Fruit fly (Drosophila melanogaster) whole organism, embryonic: Measurements from ENCODE around the gene CG5377.
A peak's percentile ranks its signal among the peaks of the same experiment; 100 is the strongest.

Experiments
- Atf3 ChIP-seq: fragments of 200-800 bp; sonication (Bioruptor generic); optimal IDR thresholded peaks from 3 replicates; lab custom pipeline; 2016; ENCODE audit warnings: missing biosample characterization, missing genetic modification characterization
- BEAF-32 ChIP-seq: fragments of 200-800 bp; sonication (Bioruptor generic); optimal IDR thresholded peaks from 3 replicates; lab custom pipeline; 2017; ENCODE audit warnings: missing biosample characterization, missing genetic modification characterization, mild to moderate bottlenecking, moderate library complexity, missing genetic modification reagents
- CG10321 ChIP-seq: fragments of 200-800 bp; sonication (Bioruptor generic); IDR thresholded peaks from 2 replicates; pipeline ENCODE4 v1.3.6; 2022; ENCODE audit warnings: missing biosample characterization, missing genetic modification characterization
- CG11085 ChIP-seq: fragments of 200-800 bp; sonication (Bioruptor generic); IDR thresholded peaks from 2 replicates; pipeline ENCODE4 v1.3.6; 2022; ENCODE audit warnings: missing biosample characterization, missing genetic modification characterization
- CG11560 ChIP-seq: fragments of 200-800 bp; sonication (Bioruptor generic); IDR thresholded peaks from 3 replicates; pipeline ENCODE4 v1.3.6; 2022; ENCODE audit warnings: missing biosample characterization, missing genetic modification characterization
- CG13894 ChIP-seq: fragments of 200-800 bp; sonication (Bioruptor generic); optimal IDR thresholded peaks from 3 replicates; lab custom pipeline; 2018; ENCODE audit warnings: missing biosample characterization, mild to moderate bottlenecking, missing genetic modification characterization, moderate library complexity
- CG15601 ChIP-seq: fragments of 200-800 bp; sonication (Bioruptor generic); optimal IDR thresholded peaks from 3 replicates; lab custom pipeline; 2019; ENCODE audit warnings: missing biosample characterization, mild to moderate bottlenecking, missing genetic modification characterization, moderate library complexity
- CG15696 ChIP-seq: fragments of 200-800 bp; sonication (Bioruptor generic); optimal IDR thresholded peaks from 2 replicates; lab custom pipeline; 2019; ENCODE audit warnings: missing biosample characterization, mild to moderate bottlenecking, missing genetic modification characterization, moderate library complexity
- CG17612 ChIP-seq: fragments of 200-800 bp; sonication (Bioruptor generic); IDR thresholded peaks from 2 replicates; pipeline ENCODE4 v1.3.6; 2022; ENCODE audit warnings: missing biosample characterization, missing genetic modification characterization
- CG2129 ChIP-seq: fragments of 200-800 bp; sonication (Bioruptor generic); IDR thresholded peaks from 2 replicates; pipeline ENCODE4 v1.3.6; 2022; ENCODE audit warnings: missing biosample characterization, missing genetic modification characterization; ENCODE audit not compliant: partially characterized antibody
- CG2712 ChIP-seq: fragments of 200-800 bp; optimal IDR thresholded peaks from 3 replicates; lab custom pipeline; 2019; ENCODE audit warnings: missing biosample characterization, mild to moderate bottlenecking, missing genetic modification characterization, moderate library complexity
- CG31388 ChIP-seq: fragments of 200-800 bp; sonication (Bioruptor generic); optimal IDR thresholded peaks from 2 replicates; lab custom pipeline; 2016; ENCODE audit warnings: missing biosample characterization, missing genetic modification characterization
- CG34422 ChIP-seq: fragments of 200-800 bp; sonication (Bioruptor generic); IDR thresholded peaks from 3 replicates; pipeline ENCODE4 v1.3.6; 2022; ENCODE audit warnings: missing biosample characterization, missing genetic modification characterization
- CG3847 ChIP-seq: fragments of 200-800 bp; sonication (Bioruptor generic); IDR thresholded peaks from 2 replicates; pipeline ENCODE4 v1.3.6; 2022; ENCODE audit warnings: missing biosample characterization, missing genetic modification characterization
- CG4424 ChIP-seq: fragments of 200-800 bp; sonication (Bioruptor generic); optimal IDR thresholded peaks from 3 replicates; lab custom pipeline; 2016; ENCODE audit warnings: missing biosample characterization, missing genetic modification characterization
- CG7928 ChIP-seq: fragments of 200-800 bp; sonication (Bioruptor generic); optimal IDR thresholded peaks from 2 replicates; lab custom pipeline; 2017; ENCODE audit warnings: missing biosample characterization, mild to moderate bottlenecking, missing genetic modification characterization
- CG8359 ChIP-seq: fragments of 200-800 bp; sonication (Bioruptor generic); optimal IDR thresholded peaks from 2 replicates; lab custom pipeline; 2017; ENCODE audit warnings: missing biosample characterization, mild to moderate bottlenecking, missing genetic modification characterization, borderline replicate concordance
- CG9437 ChIP-seq: fragments of 200-800 bp; sonication (Bioruptor generic); optimal IDR thresholded peaks from 2 replicates; lab custom pipeline; 2018; ENCODE audit warnings: missing biosample characterization, mild to moderate bottlenecking, missing genetic modification characterization
- Dbx ChIP-seq: fragments of 200-800 bp; sonication (Bioruptor generic); IDR thresholded peaks from 3 replicates; pipeline ENCODE4 v1.3.6; 2022; ENCODE audit warnings: missing biosample characterization, missing genetic modification characterization
- E2f1 ChIP-seq: fragments of 200-800 bp; sonication (Bioruptor generic); IDR thresholded peaks from 2 replicates; pipeline ENCODE4 v1.3.6; 2022; ENCODE audit warnings: missing biosample characterization, missing genetic modification characterization
- Elba2 ChIP-seq: fragments of 200-800 bp; sonication (Bioruptor generic); optimal IDR thresholded peaks from 3 replicates; lab custom pipeline; 2016; ENCODE audit warnings: missing biosample characterization, missing genetic modification characterization
- Fer2 ChIP-seq: fragments of 200-800 bp; sonication (Bioruptor generic); optimal IDR thresholded peaks from 2 replicates; lab custom pipeline; 2018; ENCODE audit warnings: missing biosample characterization, mild to moderate bottlenecking, missing genetic modification characterization, moderate library complexity
- Gug ChIP-seq: fragments of 200-800 bp; sonication (Bioruptor generic); IDR thresholded peaks from 4 replicates; pipeline ENCODE4 v1.3.6; 2022; ENCODE audit warnings: missing biosample characterization, missing genetic modification characterization
- Hand ChIP-seq: fragments of 200-800 bp; sonication (Bioruptor generic); optimal IDR thresholded peaks from 2 replicates; lab custom pipeline; 2017; ENCODE audit warnings: mild to moderate bottlenecking, missing biosample characterization, missing genetic modification reagents, missing genetic modification characterization
- Hr51 ChIP-seq, 2 experiments: fragments of 200-800 bp; sonication (Bioruptor generic); optimal IDR thresholded peaks; 2 replicates in 1 of 2; 3 replicates in 1 of 2; lab custom pipeline; 2016 to 2018; ENCODE audit warnings: missing biosample characterization in 2 of 2, missing genetic modification characterization in 2 of 2, mild to moderate bottlenecking in 1 of 2, moderate library complexity in 1 of 2
- Myb ChIP-seq: fragments of 200-800 bp; sonication (Bioruptor generic); optimal IDR thresholded peaks from 2 replicates; lab custom pipeline; 2016; ENCODE audit warnings: missing biosample characterization, missing genetic modification characterization
- Oaz ChIP-seq: fragments of 200-800 bp; sonication (Bioruptor generic); IDR thresholded peaks from 2 replicates; pipeline ENCODE4 v1.3.6; 2022; ENCODE audit warnings: missing biosample characterization, missing genetic modification characterization
- Oli ChIP-seq: fragments of 200-800 bp; sonication (Bioruptor generic); optimal IDR thresholded peaks from 2 replicates; lab custom pipeline; 2018; ENCODE audit warnings: missing biosample characterization, mild to moderate bottlenecking, missing genetic modification characterization, moderate library complexity
- Poxn ChIP-seq: fragments of 200-800 bp; sonication (Bioruptor generic); IDR thresholded peaks from 2 replicates; pipeline ENCODE4 v1.3.6; 2022; ENCODE audit warnings: missing biosample characterization, missing genetic modification characterization
- Sry-δ ChIP-seq: fragments of 200-800 bp; sonication (Bioruptor generic); optimal IDR thresholded peaks from 2 replicates; lab custom pipeline; 2016; ENCODE audit warnings: missing biosample characterization, missing genetic modification characterization
- Trl ChIP-seq, 3 experiments: fragments of >200 bp in 2 of 3; fragments of 200-800 bp in 1 of 3; sonication (Bioruptor generic) in 1 of 3; optimal IDR thresholded peaks; 2 replicates in 1 of 3; 3 replicates in 2 of 3; lab custom pipeline; 2016 to 2017; ENCODE audit warnings: missing biosample characterization in 1 of 3, missing genetic modification characterization in 1 of 3
- Vsx1 ChIP-seq: fragments of 200-800 bp; sonication (Bioruptor generic); optimal IDR thresholded peaks from 2 replicates; lab custom pipeline; 2017; ENCODE audit warnings: missing biosample characterization, mild to moderate bottlenecking, missing genetic modification characterization, missing genetic modification reagents
- YL-1 ChIP-seq: fragments of 200-800 bp; sonication (Bioruptor generic); optimal IDR thresholded peaks from 3 replicates; lab custom pipeline; 2017; ENCODE audit warnings: missing biosample characterization, mild to moderate bottlenecking, missing genetic modification characterization
- ap ChIP-seq: fragments of 200-800 bp; sonication (Bioruptor generic); IDR thresholded peaks from 2 replicates; pipeline ENCODE4 v1.3.6; 2022; ENCODE audit warnings: missing biosample characterization, missing genetic modification characterization
- bowl ChIP-seq: fragments of 200-800 bp; sonication (Bioruptor generic); IDR thresholded peaks from 2 replicates; pipeline ENCODE4 v1.3.6; 2022; ENCODE audit warnings: missing biosample characterization, missing genetic modification characterization
- dan ChIP-seq: fragments of 200-800 bp; sonication (Bioruptor generic); IDR thresholded peaks from 2 replicates; pipeline ENCODE4 v1.3.6; 2022; ENCODE audit warnings: missing biosample characterization, missing genetic modification characterization
- danr ChIP-seq: fragments of 200-800 bp; sonication (Bioruptor generic); IDR thresholded peaks from 2 replicates; pipeline ENCODE4 v1.3.6; 2022; ENCODE audit warnings: missing biosample characterization, missing genetic modification characterization
- dmrt11E ChIP-seq: fragments of 200-800 bp; sonication (Bioruptor generic); optimal IDR thresholded peaks from 3 replicates; lab custom pipeline; 2018; ENCODE audit warnings: missing biosample characterization, mild to moderate bottlenecking, missing genetic modification characterization, moderate library complexity
- ems ChIP-seq: fragments of 200-800 bp; sonication (Bioruptor generic); optimal IDR thresholded peaks from 3 replicates; lab custom pipeline; 2016; ENCODE audit warnings: missing biosample characterization, missing genetic modification characterization
- eve ChIP-seq, 2 experiments: fragments of >200 bp; optimal IDR thresholded peaks; 2 replicates each; lab custom pipeline; 2017; ENCODE audit warnings: missing biosample characterization in 2 of 2, missing genetic modification characterization in 2 of 2
- fd96Cb ChIP-seq: fragments of 200-800 bp; sonication (Bioruptor generic); optimal IDR thresholded peaks from 2 replicates; lab custom pipeline; 2018; ENCODE audit warnings: missing biosample characterization, mild to moderate bottlenecking, missing genetic modification characterization, moderate library complexity
- fru ChIP-seq: fragments of >200 bp; optimal IDR thresholded peaks from 2 replicates; lab custom pipeline; 2017
- gem ChIP-seq: fragments of 200-800 bp; sonication (Bioruptor generic); optimal IDR thresholded peaks from 2 replicates; lab custom pipeline; 2019; ENCODE audit warnings: missing biosample characterization, mild to moderate bottlenecking, missing genetic modification characterization, moderate library complexity
- grn ChIP-seq: fragments of 200-800 bp; sonication (Bioruptor generic); optimal IDR thresholded peaks from 3 replicates; lab custom pipeline; 2017; ENCODE audit warnings: missing biosample characterization, missing genetic modification characterization
- lbe ChIP-seq: fragments of 200-800 bp; sonication (Bioruptor generic); optimal IDR thresholded peaks from 2 replicates; lab custom pipeline; 2016; ENCODE audit warnings: missing biosample characterization, mild to moderate bottlenecking, missing genetic modification characterization
- mam ChIP-seq: fragments of 200-800 bp; sonication (Bioruptor generic); optimal IDR thresholded peaks from 3 replicates; lab custom pipeline; 2016; ENCODE audit warnings: missing biosample characterization, missing genetic modification characterization
- oc ChIP-seq: fragments of 200-800 bp; sonication (Bioruptor generic); optimal IDR thresholded peaks from 2 replicates; lab custom pipeline; 2018; ENCODE audit warnings: missing biosample characterization, mild to moderate bottlenecking, missing genetic modification characterization, moderate library complexity
- pan ChIP-seq, 4 experiments: fragments of >200 bp in 3 of 4; fragments of 200-800 bp in 1 of 4; sonication (Bioruptor generic) in 1 of 4; optimal IDR thresholded peaks in 3 of 4; IDR thresholded peaks in 1 of 4; 2 replicates each; pipeline versions ENCODE4 v1.3.6 to Lab custom; 2017 to 2022; ENCODE audit warnings: missing biosample characterization in 2 of 4, missing genetic modification characterization in 2 of 4, mixed read lengths in 1 of 4
- row ChIP-seq: fragments of 200-800 bp; sonication (Bioruptor generic); IDR thresholded peaks from 3 replicates; pipeline ENCODE4 v1.3.6; 2022; ENCODE audit warnings: missing biosample characterization, missing genetic modification characterization
- vfl ChIP-seq: fragments of 200-800 bp; sonication (Bioruptor generic); optimal IDR thresholded peaks from 2 replicates; lab custom pipeline; 2016; ENCODE audit warnings: missing biosample characterization, missing genetic modification characterization
- wdn ChIP-seq: fragments of 200-800 bp; sonication (Bioruptor generic); IDR thresholded peaks from 2 replicates; pipeline ENCODE4 v1.3.6; 2022; ENCODE audit warnings: missing biosample characterization, missing genetic modification characterization

Gene CG5377

dm6 chr3R:22487037-22487492 is 19.1 kb upstream of the CG5377 start, which contains the start of gene Pfdn5 (continued):
- peak; percentile 53 for TF ChIP-seq CG7928 (GFP tag; lab: Kevin White, UChicago)
- no peak for TF ChIP-seq CG9437 (GFP tag; lab: Kevin White, UChicago)
- TF ChIP-seq row = no peak
- TF ChIP-seq BEAF-32 (GFP tag; lab: Kevin White, UChicago) = peak; percentile 73
- no peak for TF ChIP-seq eve (GFP tag; optimal IDR thresholded peaks at IDR 0.05; lab: Kevin White, UChicago)
- no peak for TF ChIP-seq Gug
- 0 out of 2 replicates have a peak, but pooled peaks have one; percentile 9 for TF ChIP-seq CG10321 (GFP tag; lab: Robert Waterston, UW)
- TF ChIP-seq CG13894 = no peak
- no peak for TF ChIP-seq bowl
- TF ChIP-seq dmrt11E (tag; lab: Kevin White, UChicago) = no peak
- TF ChIP-seq Elba2 (GFP tag; lab: Kevin White, UChicago) = peak; percentile 32
- peak; percentile 99 for TF ChIP-seq CG15601 (tag; lab: Kevin White, UChicago)
- no peak for TF ChIP-seq mam (GFP tag; lab: Kevin White, UChicago)
- TF ChIP-seq CG3847 (GFP tag; lab: Robert Waterston, UW) = 0 out of 2 replicates have a peak, but pooled peaks have one; percentile 15
- TF ChIP-seq Oli (tag; lab: Kevin White, UChicago) = no peak
- no peak for TF ChIP-seq CG4424 (GFP tag; lab: Kevin White, UChicago)
- no peak for TF ChIP-seq Fer2
- no peak for TF ChIP-seq ems (GFP tag; lab: Kevin White, UChicago)
- no peak for TF ChIP-seq vfl
- TF ChIP-seq Vsx1 (GFP tag; lab: Kevin White, UChicago) = no peak
- no peak for TF ChIP-seq E2f1 (GFP tag; lab: Robert Waterston, UW)
- TF ChIP-seq fru (lab: Kevin White, UChicago) = no peak
- TF ChIP-seq danr = no peak
- peak; percentile 99 for TF ChIP-seq CG11560 (tag; lab: Robert Waterston, UW)
- no peak for TF ChIP-seq pan (optimal IDR thresholded peaks at IDR 0.05; lab: Kevin White, UChicago)
- no peak for TF ChIP-seq pan (GFP tag; optimal IDR thresholded peaks at IDR 0.05 in 1 of 2, IDR thresholded peaks at IDR 0.05 in 1 of 2)
- peak; percentile 86 for TF ChIP-seq Sry-δ
- no peak for TF ChIP-seq CG11085 (GFP tag; lab: Robert Waterston, UW)
- peak; percentile 76 for TF ChIP-seq Myb (GFP tag; lab: Kevin White, UChicago)
- no peak for TF ChIP-seq Dbx (GFP tag; lab: Robert Waterston, UW)
- TF ChIP-seq Hr51 (GFP tag; optimal IDR thresholded peaks at IDR 0.05; lab: Kevin White, UChicago) = no peak
- no peak for TF ChIP-seq oc (tag; lab: Kevin White, UChicago)
- TF ChIP-seq fd96Cb (tag; lab: Kevin White, UChicago) = no peak
- peak; percentile 84 for TF ChIP-seq YL-1 (GFP tag; lab: Kevin White, UChicago)
- no peak for TF ChIP-seq Oaz (GFP tag; lab: Robert Waterston, UW)
- TF ChIP-seq grn = no peak
- no peak for TF ChIP-seq lbe (GFP tag; lab: Kevin White, UChicago)
- no peak for TF ChIP-seq CG8359 (GFP tag; lab: Kevin White, UChicago)
- TF ChIP-seq dan (GFP tag; lab: Robert Waterston, UW) = no peak
- TF ChIP-seq CG2712 = no peak
- no peak for TF ChIP-seq CG34422 (GFP tag; lab: Robert Waterston, UW)
- no peak for TF ChIP-seq ap (GFP tag; lab: Robert Waterston, UW)
- peak; percentile 30; the same call in 1 of the 2 replicates for TF ChIP-seq CG2129 (GFP tag; lab: Robert Waterston, UW)
- no peak for TF ChIP-seq wdn
- TF ChIP-seq Hand (GFP tag; lab: Kevin White, UChicago) = no peak
- no peak for TF ChIP-seq Atf3 (GFP tag; lab: Kevin White, UChicago)
- no peak for TF ChIP-seq CG15696
- no peak for TF ChIP-seq Trl (optimal IDR thresholded peaks at IDR 0.05; lab: Kevin White, UChicago)
- TF ChIP-seq Trl (GFP tag; optimal IDR thresholded peaks at IDR 0.05; lab: Kevin White, UChicago) = peak; percentile 2
- TF ChIP-seq gem (tag; lab: Kevin White, UChicago) = no peak
- no peak for TF ChIP-seq CG31388
- TF ChIP-seq Poxn = no peak
- no peak for TF ChIP-seq CG17612
